Worm (Caenorhabditis elegans) whole organism, L2 larva: ENCODE measurements around the gene Y42H9B.3.

Source experiments
- ama-1 ChIP-seq: fragments of 150-350 bp; optimal IDR thresholded peaks from 2 replicates; lab custom pipeline; 2018; ENCODE audit warnings: inconsistent platforms
- ceh-82 ChIP-seq: fragments of 150-350 bp; optimal IDR thresholded peaks from 2 replicates; lab custom pipeline; 2014; ENCODE audit warnings: missing biosample characterization, missing genetic modification characterization
- egl-27 ChIP-seq: sonication (generic microtip); optimal IDR thresholded peaks from 3 replicates; lab custom pipeline; 2017; ENCODE audit warnings: missing biosample characterization, missing genetic modification reagents, missing genetic modification characterization
- elt-1 ChIP-seq: fragments of 150-350 bp; optimal IDR thresholded peaks from 2 replicates; lab custom pipeline; 2014; ENCODE audit warnings: missing biosample characterization, missing genetic modification characterization
- lin-39 ChIP-seq: fragments of 150-350 bp; optimal IDR thresholded peaks from 2 replicates; lab custom pipeline; 2014; ENCODE audit warnings: missing biosample characterization, missing genetic modification reagents, missing genetic modification characterization
- nhr-12 ChIP-seq: fragments of 150-350 bp; optimal IDR thresholded peaks from 2 replicates; lab custom pipeline; 2014; ENCODE audit warnings: missing biosample characterization, missing genetic modification characterization
- nhr-237 ChIP-seq: fragments of 150-350 bp; optimal IDR thresholded peaks from 2 replicates; lab custom pipeline; 2014; ENCODE audit warnings: missing biosample characterization, missing genetic modification characterization
- nhr-6 ChIP-seq: fragments of 150-350 bp; optimal IDR thresholded peaks from 2 replicates; lab custom pipeline; 2014; ENCODE audit warnings: missing biosample characterization, missing genetic modification characterization
- skn-1 ChIP-seq: sonication (generic microtip); optimal IDR thresholded peaks from 2 replicates; lab custom pipeline; 2017; ENCODE audit warnings: missing biosample characterization, missing genetic modification characterization
- sma-9 ChIP-seq, 2 experiments: fragments of 150-350 bp in 1 of 2; sonication (generic microtip) in 1 of 2; optimal IDR thresholded peaks; 2 replicates each; lab custom pipeline; 2014 to 2016; ENCODE audit warnings: missing genetic modification characterization in 2 of 2, mild to moderate bottlenecking in 1 of 2, missing biosample characterization in 1 of 2, missing compliant biosample characterization in 1 of 2, missing genetic modification reagents in 1 of 2, moderate library complexity in 1 of 2
- zag-1 ChIP-seq: fragments of 150-350 bp; optimal IDR thresholded peaks from 2 replicates; lab custom pipeline; 2014; ENCODE audit warnings: missing biosample characterization, missing genetic modification characterization

ce11 chrIV:7988385-7988784 is 23.8 kb downstream of the Y42H9B.3 start, which contains the start of gene col-115:
- TF ChIP-seq zag-1 (no peak), elt-1 (no peak), nhr-6 (tag; lab: Kevin White, UChicago) (no peak), lin-39 (no peak), egl-27 (tag; lab: Kevin White, UChicago) (no peak), sma-9 (GFP tag; optimal IDR thresholded peaks at IDR 0.05; lab: Kevin White, UChicago) (no peak), sma-9 (tag; optimal IDR thresholded peaks at IDR 0.05; lab: Kevin White, UChicago) (no peak), skn-1 (tag; lab: Kevin White, UChicago) (no peak), nhr-12 (tag; lab: Kevin White, UChicago) (no peak), nhr-237 (tag; lab: Kevin White, UChicago) (no peak), ama-1 (lab: Kevin White, UChicago) (no peak), ceh-82 (tag; lab: Kevin White, UChicago) (no peak)
